Worm (Caenorhabditis elegans) whole organism, young adult: Measurements from ENCODE around the gene ckr-2.
A peak's percentile ranks its signal among the peaks of the same experiment; 100 is the strongest.

ENCODE experiments used
- F22D6.2 ChIP-seq: sonication (generic microtip); optimal IDR thresholded peaks from 2 replicates; lab custom pipeline; 2016; ENCODE audit warnings: mild to moderate bottlenecking, missing genetic modification characterization, missing compliant biosample characterization
- F37B4.10 ChIP-seq: fragments of 200-800 bp; sonication (Bioruptor generic); IDR thresholded peaks from 2 replicates; pipeline ENCODE4 v1.3.6; 2022; ENCODE audit warnings: missing genetic modification characterization, missing compliant biosample characterization
- F39B2.1 ChIP-seq: fragments of 200-800 bp; sonication (Bioruptor generic); IDR thresholded peaks from 2 replicates; pipeline ENCODE4 v1.3.6; 2022; ENCODE audit warnings: missing genetic modification reagents, missing genetic modification characterization, missing compliant biosample characterization
- F57C9.4 ChIP-seq: sonication (generic microtip); optimal IDR thresholded peaks from 2 replicates; lab custom pipeline; 2017; ENCODE audit warnings: mild to moderate bottlenecking, missing genetic modification characterization, missing compliant biosample characterization
- K12H6.12 ChIP-seq: fragments of 200-800 bp; sonication (Bioruptor generic); optimal IDR thresholded peaks from 2 replicates; lab custom pipeline; 2018; ENCODE audit warnings: mild to moderate bottlenecking, missing genetic modification characterization, missing compliant biosample characterization
- T26A5.8 ChIP-seq: sonication (generic microtip); optimal IDR thresholded peaks from 2 replicates; lab custom pipeline; 2016; ENCODE audit warnings: missing genetic modification characterization, missing compliant biosample characterization
- Y53F4B.3 ChIP-seq: fragments of 200-800 bp; sonication (Bioruptor generic); IDR thresholded peaks from 2 replicates; pipeline ENCODE4 v1.3.6; 2022; ENCODE audit warnings: missing genetic modification reagents, missing genetic modification characterization, missing compliant biosample characterization
- Y56A3A.18 ChIP-seq: fragments of 200-800 bp; sonication (Bioruptor generic); IDR thresholded peaks from 2 replicates; pipeline ENCODE4 v1.3.6; 2022; ENCODE audit warnings: missing genetic modification reagents, missing genetic modification characterization, missing compliant biosample characterization
- ZK185.1 ChIP-seq: sonication (generic microtip); optimal IDR thresholded peaks from 2 replicates; lab custom pipeline; 2016; ENCODE audit warnings: mild to moderate bottlenecking, missing genetic modification characterization, missing compliant biosample characterization; ENCODE audit not compliant: poor library complexity, severe bottlenecking
- akir-1 ChIP-seq: fragments of 200-800 bp; sonication (Bioruptor generic); optimal IDR thresholded peaks from 2 replicates; lab custom pipeline; 2018; ENCODE audit warnings: mild to moderate bottlenecking, missing genetic modification characterization, moderate library complexity, missing compliant biosample characterization
- aptf-2 ChIP-seq: fragments of 200-800 bp; sonication (Bioruptor generic); conservative IDR thresholded peaks from 2 replicates; pipeline ENCODE4 v1.3.6; 2022; ENCODE audit warnings: missing genetic modification reagents, missing genetic modification characterization, missing compliant biosample characterization
- ccch-3 ChIP-seq: fragments of 200-800 bp; sonication (Bioruptor generic); optimal IDR thresholded peaks from 2 replicates; lab custom pipeline; 2018; ENCODE audit warnings: mild to moderate bottlenecking, missing genetic modification characterization, missing compliant biosample characterization
- cebp-1 ChIP-seq, 2 experiments: fragments of 200-800 bp in 1 of 2; sonication (Bioruptor generic) in 1 of 2; sonication (generic microtip) in 1 of 2; IDR thresholded peaks in 1 of 2; optimal IDR thresholded peaks in 1 of 2; 2 replicates each; pipeline versions ENCODE4 v1.3.6 to Lab custom; 2017 to 2022; ENCODE audit warnings: missing compliant biosample characterization in 2 of 2, missing genetic modification characterization in 2 of 2, mild to moderate bottlenecking in 1 of 2, missing genetic modification reagents in 1 of 2, moderate library complexity in 1 of 2
- ceh-100 ChIP-seq: fragments of 200-800 bp; sonication (Bioruptor generic); IDR thresholded peaks from 2 replicates; pipeline ENCODE4 v1.3.6; 2022; ENCODE audit warnings: missing genetic modification reagents, missing genetic modification characterization, missing compliant biosample characterization
- ceh-40 ChIP-seq: fragments of 200-800 bp; sonication (Bioruptor generic); IDR thresholded peaks from 2 replicates; pipeline ENCODE4 v1.3.6; 2022; ENCODE audit warnings: missing genetic modification characterization, missing compliant biosample characterization
- ceh-58 ChIP-seq: fragments of 200-800 bp; sonication (Bioruptor generic); IDR thresholded peaks from 2 replicates; pipeline ENCODE4 v1.3.6; 2022; ENCODE audit warnings: missing genetic modification characterization, missing compliant biosample characterization
- ceh-91 ChIP-seq: fragments of 200-800 bp; sonication (Bioruptor generic); IDR thresholded peaks from 2 replicates; pipeline ENCODE4 v1.3.6; 2022; ENCODE audit warnings: missing genetic modification reagents, missing genetic modification characterization, missing compliant biosample characterization
- dox-1 ChIP-seq: fragments of 200-800 bp; sonication (Bioruptor generic); IDR thresholded peaks from 2 replicates; pipeline ENCODE4 v1.3.6; 2022; ENCODE audit warnings: missing genetic modification reagents, missing genetic modification characterization, missing compliant biosample characterization
- egl-44 ChIP-seq: fragments of 200-800 bp; sonication (Bioruptor generic); IDR thresholded peaks from 2 replicates; pipeline ENCODE4 v1.3.6; 2022; ENCODE audit warnings: missing genetic modification reagents, missing genetic modification characterization, missing compliant biosample characterization
- egrh-3 ChIP-seq: fragments of 200-800 bp; sonication (Bioruptor generic); IDR thresholded peaks from 2 replicates; pipeline ENCODE4 v1.3.6; 2022; ENCODE audit warnings: missing genetic modification reagents, missing genetic modification characterization, missing compliant biosample characterization
- gei-17 ChIP-seq: fragments of 200-800 bp; sonication (Bioruptor generic); optimal IDR thresholded peaks from 2 replicates; lab custom pipeline; 2018; ENCODE audit warnings: mild to moderate bottlenecking, missing genetic modification characterization, missing compliant biosample characterization
- him-1 ChIP-seq: sonication (generic microtip); optimal IDR thresholded peaks from 2 replicates; lab custom pipeline; 2016; ENCODE audit warnings: missing genotype, missing genetic modification reagents, missing genetic modification characterization, missing compliant biosample characterization
- hmg-1.2 ChIP-seq: fragments of 200-800 bp; sonication (Bioruptor generic); IDR thresholded peaks from 2 replicates; pipeline ENCODE4 v1.3.6; 2022; ENCODE audit warnings: missing genetic modification reagents, missing genetic modification characterization, missing compliant biosample characterization
- lin-26 ChIP-seq: fragments of 200-800 bp; sonication (Bioruptor generic); IDR thresholded peaks from 2 replicates; pipeline ENCODE4 v1.3.6; 2022; ENCODE audit warnings: missing genetic modification reagents, missing genetic modification characterization, missing compliant biosample characterization
- lin-35 ChIP-seq, 3 experiments: fragments of 150-350 bp in 2 of 3; sonication (generic microtip) in 1 of 3; optimal IDR thresholded peaks; 2 replicates each; lab custom pipeline; 2014 to 2018; ENCODE audit warnings: missing biosample characterization in 3 of 3, missing genetic modification characterization in 3 of 3, missing genetic modification reagents in 3 of 3
- lin-40 ChIP-seq: sonication (generic microtip); optimal IDR thresholded peaks from 2 replicates; lab custom pipeline; 2016; ENCODE audit warnings: missing genetic modification characterization, mild to moderate bottlenecking, missing compliant biosample characterization, missing genotype, missing genetic modification reagents
- lin-54 ChIP-seq: fragments of 200-800 bp; sonication (Bioruptor generic); optimal IDR thresholded peaks from 2 replicates; lab custom pipeline; 2018; ENCODE audit warnings: mild to moderate bottlenecking, missing genetic modification characterization, missing compliant biosample characterization
- lsl-1 ChIP-seq: fragments of 200-800 bp; sonication (Bioruptor generic); optimal IDR thresholded peaks from 2 replicates; lab custom pipeline; 2018; ENCODE audit warnings: mild to moderate bottlenecking, missing genetic modification characterization, moderate library complexity, missing compliant biosample characterization
- madf-10 ChIP-seq: sonication (generic microtip); optimal IDR thresholded peaks from 2 replicates; lab custom pipeline; 2016; ENCODE audit warnings: mild to moderate bottlenecking, missing genetic modification characterization, missing compliant biosample characterization
- madf-6 ChIP-seq: fragments of 200-800 bp; sonication (Bioruptor generic); IDR thresholded peaks from 2 replicates; pipeline ENCODE4 v1.3.6; 2022; ENCODE audit warnings: missing genetic modification reagents, missing genetic modification characterization, missing compliant biosample characterization
- mcd-1 ChIP-seq: fragments of 200-800 bp; sonication (Bioruptor generic); IDR thresholded peaks from 2 replicates; pipeline ENCODE4 v1.3.6; 2022; ENCODE audit warnings: missing genetic modification reagents, missing genetic modification characterization, missing compliant biosample characterization
- nfyb-1 ChIP-seq: fragments of 200-800 bp; sonication (Bioruptor generic); IDR thresholded peaks from 2 replicates; pipeline ENCODE4 v1.3.6; 2022; ENCODE audit warnings: missing genetic modification reagents, missing genetic modification characterization, missing compliant biosample characterization
- nhr-179 ChIP-seq: sonication (generic microtip); optimal IDR thresholded peaks from 2 replicates; lab custom pipeline; 2016; ENCODE audit warnings: mild to moderate bottlenecking, missing genetic modification characterization, missing compliant biosample characterization
- pha-4 ChIP-seq: fragments of 150-350 bp; sonication (generic microtip); optimal IDR thresholded peaks from 2 replicates; lab custom pipeline; 2014; ENCODE audit warnings: missing biosample characterization, missing genetic modification reagents, missing genetic modification characterization
- repo-1 ChIP-seq: sonication (generic microtip); optimal IDR thresholded peaks from 2 replicates; lab custom pipeline; 2017; ENCODE audit warnings: mild to moderate bottlenecking, missing genetic modification characterization, missing compliant biosample characterization
- sea-2 ChIP-seq: fragments of 200-800 bp; sonication (Bioruptor generic); IDR thresholded peaks from 2 replicates; pipeline ENCODE4 v1.3.6; 2022; ENCODE audit warnings: missing genetic modification characterization, missing compliant biosample characterization
- snpc-4 ChIP-seq, 5 experiments: fragments of 150-350 bp in 1 of 5; sonication (generic microtip) in 4 of 5; optimal IDR thresholded peaks; 2 replicates each; lab custom pipeline; 2014 to 2018; ENCODE audit warnings: missing genetic modification characterization in 5 of 5, missing biosample characterization in 3 of 5, antibody characterized with exemption in 2 of 5, mild to moderate bottlenecking in 2 of 5, missing compliant biosample characterization in 2 of 5, missing genotype in 2 of 5, moderate library complexity in 2 of 5, missing genetic modification reagents in 1 of 5
- zfh-2 ChIP-seq: fragments of 200-800 bp; sonication (Bioruptor generic); conservative IDR thresholded peaks from 2 replicates; pipeline ENCODE4 v1.3.6; 2022; ENCODE audit warnings: missing genetic modification reagents, missing genetic modification characterization, missing compliant biosample characterization
- zim-3 ChIP-seq: sonication (generic microtip); optimal IDR thresholded peaks from 2 replicates; lab custom pipeline; 2017; ENCODE audit warnings: mild to moderate bottlenecking, missing genetic modification characterization, moderate library complexity, missing compliant biosample characterization
- ztf-18 ChIP-seq: sonication (generic microtip); optimal IDR thresholded peaks from 2 replicates; lab custom pipeline; 2016; ENCODE audit warnings: missing genotype, mild to moderate bottlenecking, missing genetic modification characterization, missing compliant biosample characterization
- ztf-25 ChIP-seq: fragments of 200-800 bp; sonication (Bioruptor generic); IDR thresholded peaks from 2 replicates; pipeline ENCODE4 v1.3.6; 2022; ENCODE audit warnings: missing genetic modification reagents, missing genetic modification characterization, missing compliant biosample characterization
- ztf-6 ChIP-seq: fragments of 200-800 bp; sonication (Bioruptor generic); IDR thresholded peaks from 2 replicates; pipeline ENCODE4 v1.3.6; 2022; ENCODE audit warnings: missing genetic modification reagents, missing genetic modification characterization, missing compliant biosample characterization

ckr-2 gene

ce11 chrIII:2049825-2050224 lies 28.4 kb upstream of the ckr-2 start:
- no peak for TF ChIP-seq sea-2 (GFP tag; lab: Robert Waterston, UW)
- TF ChIP-seq, all 124 proteins: peak for 0

- no peak for TF ChIP-seq ztf-6 (GFP tag; lab: Robert Waterston, UW)
- no peak for TF ChIP-seq pha-4 (tag; lab: Kevin White, UChicago)
- TF ChIP-seq ztf-18 (tag; lab: Kevin White, UChicago): no peak
- TF ChIP-seq lin-35 (GFP tag; optimal IDR thresholded peaks at IDR 0.05; lab: Kevin White, UChicago): no peak
- TF ChIP-seq ceh-100 (GFP tag; lab: Robert Waterston, UW): no peak
- no peak for TF ChIP-seq ccch-3 (GFP tag; lab: Kevin White, UChicago)
- no peak for TF ChIP-seq T26A5.8
- no peak for TF ChIP-seq hmg-1.2 (GFP tag; lab: Robert Waterston, UW)
Observed at ce11 chrIII:2047907-2048306, 26.5 kb upstream of the ckr-2 start, which contains the start of gene dpy-1. Gene dpy-1, minus strand, starts transcription at chrIII:2048007.

- no peak for TF ChIP-seq lin-40 (tag; lab: Kevin White, UChicago)
- TF ChIP-seq ztf-25 (GFP tag; lab: Robert Waterston, UW): peak; percentile 69; the same call in 1 of the 2 replicates
- peak; percentile 23; the same call in 1 of the 2 replicates for TF ChIP-seq ceh-91
- peak; percentile 13 for TF ChIP-seq madf-10
- TF ChIP-seq F39B2.1 (GFP tag; lab: Robert Waterston, UW): no peak
- peak in 1 of 3 experiments; percentile 7 for TF ChIP-seq lin-35 (GFP tag; optimal IDR thresholded peaks at IDR 0.05; lab: Kevin White, UChicago)
- TF ChIP-seq lin-26 (GFP tag; lab: Robert Waterston, UW): peak; percentile 70
- TF ChIP-seq repo-1: peak; percentile 35
- TF ChIP-seq lin-54 (GFP tag; lab: Kevin White, UChicago): peak; percentile 57
- TF ChIP-seq ZK185.1 (tag; lab: Kevin White, UChicago): no peak
- TF ChIP-seq dox-1: peak; percentile 52; the same call in 1 of the 2 replicates
- TF ChIP-seq Y53F4B.3: peak; percentile 23; the same call in 1 of the 2 replicates
- 0 out of 2 replicates have a peak, but pooled peaks have one; percentile 15 for TF ChIP-seq F37B4.10 (GFP tag; lab: Robert Waterston, UW)
- TF ChIP-seq F57C9.4 (tag; lab: Kevin White, UChicago): no peak
- no peak for TF ChIP-seq nhr-179 (tag; lab: Kevin White, UChicago)
- TF ChIP-seq nfyb-1 (GFP tag; lab: Robert Waterston, UW): peak; percentile 39; the same call in 1 of the 2 replicates
- no peak for TF ChIP-seq gei-17 (GFP tag; lab: Kevin White, UChicago)
- peak; percentile 70 for TF ChIP-seq madf-6 (GFP tag; lab: Robert Waterston, UW)
- TF ChIP-seq zfh-2 (GFP tag; lab: Robert Waterston, UW): no peak
- TF ChIP-seq F22D6.2: no peak
- TF ChIP-seq egrh-3 (GFP tag; lab: Robert Waterston, UW): no peak
- peak; percentile 68; the same call in 1 of the 2 replicates for TF ChIP-seq ceh-40 (GFP tag; lab: Robert Waterston, UW)
- TF ChIP-seq akir-1 (GFP tag; lab: Kevin White, UChicago): no peak
- TF ChIP-seq lsl-1 (GFP tag; lab: Kevin White, UChicago): peak; percentile 26
- peak; percentile 97 for TF ChIP-seq mcd-1 (GFP tag; lab: Robert Waterston, UW)
- TF ChIP-seq zim-3 (tag; lab: Kevin White, UChicago): peak; percentile 32
- no peak for TF ChIP-seq snpc-4 (GFP tag; optimal IDR thresholded peaks at IDR 0.05; lab: Kevin White, UChicago)
- TF ChIP-seq snpc-4 (tag; optimal IDR thresholded peaks at IDR 0.05; lab: Kevin White, UChicago): peak in 2 of 4 experiments; percentile 15 to 16
- peak; percentile 71 for TF ChIP-seq Y56A3A.18
- no peak for TF ChIP-seq ceh-58
- TF ChIP-seq egl-44 (GFP tag; lab: Robert Waterston, UW): peak; percentile 60; the same call in 1 of the 2 replicates
- peak; percentile 72 for TF ChIP-seq hmg-1.2 (GFP tag; lab: Robert Waterston, UW)
- peak; percentile 63 for TF ChIP-seq him-1
- TF ChIP-seq aptf-2: 0 out of 2 replicates have a peak, but pooled peaks have one; percentile 33
- no peak for TF ChIP-seq K12H6.12 (tag; lab: Kevin White, UChicago)
- TF ChIP-seq cebp-1 (GFP tag; IDR thresholded peaks at IDR 0.05; lab: Robert Waterston, UW): 0 out of 2 replicates have a peak, but pooled peaks have one; percentile 17
- TF ChIP-seq cebp-1 (tag; optimal IDR thresholded peaks at IDR 0.05; lab: Kevin White, UChicago): peak; percentile 23
Observed at ce11 chrIII:2032327-2033093, 11.1 kb upstream of the ckr-2 start.
